Worm (Caenorhabditis elegans): ENCODE results near the gene R12B2.8.

The R12B2.8 gene

DNA sequence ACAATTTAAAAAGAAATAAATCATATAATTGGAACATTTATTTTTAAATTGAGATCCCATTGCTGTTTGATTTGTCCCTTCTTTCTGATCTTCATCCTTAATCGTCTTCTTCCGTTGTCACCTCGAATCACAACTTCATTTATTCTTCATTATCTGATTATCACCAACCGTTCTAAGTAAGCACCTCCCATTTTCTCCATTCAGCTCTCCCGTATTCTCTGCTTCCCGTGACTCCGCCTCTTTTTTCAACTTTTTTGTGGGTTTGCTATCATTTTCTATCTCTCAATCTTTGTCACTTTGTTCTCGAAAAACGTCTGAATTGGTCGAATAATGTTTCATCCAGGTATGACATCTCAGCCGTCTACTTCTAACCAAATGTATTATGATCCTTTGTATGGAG is 7.8 kb upstream of the R12B2.8 start, which contains the start of gene sma-4:
sma-4 (plus strand) TSS at position 301 of the 400 bp plus-strand sequence.
- TF ChIP-seq zag-1 (tag; optimal IDR thresholded peaks at IDR 0.05): no peak
- no peak for TF ChIP-seq egl-27 (tag; optimal IDR thresholded peaks at IDR 0.05)
- TF ChIP-seq nhr-28 (tag; optimal IDR thresholded peaks at IDR 0.05): no peak
- no peak for TF ChIP-seq unc-130 (GFP tag; optimal IDR thresholded peaks at IDR 0.05)
- TF ChIP-seq egl-43 (GFP tag; IDR thresholded peaks at IDR 0.05): no peak
- TF ChIP-seq fos-1 (tag; optimal IDR thresholded peaks at IDR 0.05): no peak
- no peak for TF ChIP-seq F37D6.2 (tag; optimal IDR thresholded peaks at IDR 0.05)
- no peak for TF ChIP-seq zip-11 (GFP tag; IDR thresholded peaks at IDR 0.05)
- TF ChIP-seq lir-3 (tag; optimal IDR thresholded peaks at IDR 0.05): no peak
- TF ChIP-seq hlh-11 (tag; optimal IDR thresholded peaks at IDR 0.05): no peak
- no peak for TF ChIP-seq Y105C5A.15 (GFP tag; IDR thresholded peaks at IDR 0.05)
- no peak for TF ChIP-seq nhr-237 (tag; optimal IDR thresholded peaks at IDR 0.05)
- TF ChIP-seq mdl-1 (tag; optimal IDR thresholded peaks at IDR 0.05): no peak
- no peak for TF ChIP-seq D1046.2 (GFP tag; IDR thresholded peaks at IDR 0.05)
- TF ChIP-seq ceh-28 (tag; optimal IDR thresholded peaks at IDR 0.05): no peak
- TF ChIP-seq saeg-2 (GFP tag; IDR thresholded peaks at IDR 0.05): no peak

DNA sequence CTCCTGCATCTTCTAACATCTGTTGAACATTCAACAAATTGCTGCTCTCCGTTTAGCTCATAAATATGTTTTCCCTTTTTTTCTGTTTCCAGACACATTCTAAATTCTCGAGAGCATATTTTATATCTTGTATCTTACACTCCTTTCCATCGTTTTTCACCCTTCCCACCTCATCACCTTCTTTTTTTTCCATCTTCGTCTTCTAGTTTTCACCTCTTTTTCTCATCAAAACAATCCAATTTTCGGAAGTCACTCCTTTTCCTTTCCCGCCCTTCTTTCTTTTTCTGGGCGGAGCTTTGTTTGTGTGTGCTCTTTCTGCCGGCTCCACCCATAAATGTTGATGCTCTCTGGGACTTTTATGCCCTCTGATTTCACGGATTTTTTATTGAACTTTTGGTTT is 901 bp upstream of the R12B2.8 start:
- TF ChIP-seq attf-4 (tag; optimal IDR thresholded peaks at IDR 0.05) (no peak), nhr-41 (GFP tag; IDR thresholded peaks at IDR 0.05) (no peak), zip-11 (GFP tag; IDR thresholded peaks at IDR 0.05) (no peak), ZK546.5 (tag; optimal IDR thresholded peaks at IDR 0.05) (no peak), snpc-1.2 (GFP tag; IDR thresholded peaks at IDR 0.05) (no peak), F44E2.7 (GFP tag; IDR thresholded peaks at IDR 0.05) (no peak), F10B5.3 (tag; optimal IDR thresholded peaks at IDR 0.05) (no peak), arid-1 (GFP tag; conservative IDR thresholded peaks at IDR 0.05) (no peak)

DNA sequence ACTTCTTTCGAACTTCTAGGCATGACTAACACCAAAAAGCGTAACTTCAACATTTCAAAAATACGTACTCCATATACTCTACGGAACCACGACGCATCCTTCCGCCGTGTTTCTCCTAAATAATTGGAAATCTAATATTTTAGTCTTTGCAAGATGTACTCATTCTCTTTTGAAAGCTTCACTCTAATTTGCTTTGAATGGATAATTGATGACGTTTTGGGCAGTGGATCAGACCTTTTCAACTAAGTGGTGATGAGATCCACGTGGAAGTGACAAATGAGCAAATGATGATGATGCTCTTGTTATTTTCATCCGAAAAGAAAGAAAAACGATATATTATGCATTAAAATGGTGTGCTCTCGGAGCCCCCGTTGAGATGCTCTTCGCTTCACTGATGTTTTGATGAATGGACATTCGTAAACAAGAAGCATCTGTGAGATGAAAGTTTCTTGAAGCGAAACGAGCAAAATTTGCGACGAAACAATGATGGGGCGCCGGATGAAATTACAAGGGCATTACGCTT is 794 bp downstream of the R12B2.8 start:
- TF ChIP-seq php-3 (GFP tag; IDR thresholded peaks at IDR 0.05) (no peak), unc-62 (GFP tag; optimal IDR thresholded peaks at IDR 0.05 in 1 of 2) (peak in 1 of 2 experiments; percentile 70), unc-62 (tag; optimal IDR thresholded peaks at IDR 0.05) (no peak)

DNA sequence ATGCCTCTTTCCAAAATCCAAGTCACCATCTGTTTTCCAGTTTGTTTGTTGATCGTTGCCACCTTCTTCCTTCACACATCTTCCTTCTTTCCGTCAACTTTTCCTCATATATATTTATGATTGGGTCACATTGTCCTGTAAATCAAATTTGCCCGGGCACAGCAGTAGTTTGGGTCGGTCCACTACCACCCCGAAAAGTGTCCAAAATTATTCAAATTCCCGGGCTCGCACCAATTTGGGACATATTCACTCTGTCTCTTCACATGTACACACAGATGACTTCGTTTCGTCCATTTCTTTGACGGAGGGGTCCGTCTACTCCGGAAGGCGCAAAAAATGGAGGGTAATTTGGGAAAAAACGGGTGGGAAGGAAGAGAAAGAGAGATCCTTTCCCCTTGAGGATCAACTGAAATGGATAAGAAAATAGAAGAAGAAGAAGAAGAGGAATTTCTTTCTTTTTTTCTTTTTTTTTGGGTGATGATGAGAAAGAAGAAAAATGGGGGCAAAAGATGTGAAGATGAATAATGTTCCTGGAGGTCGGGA is 3.2 kb downstream of the R12B2.8 start:
- TF ChIP-seq saeg-2 (GFP tag; IDR thresholded peaks at IDR 0.05) (no peak), daf-12 (tag; optimal IDR thresholded peaks at IDR 0.05) (no peak), mes-2 (tag; optimal IDR thresholded peaks at IDR 0.05; ENCODE audit: poor library complexity, severe bottlenecking) (peak; percentile 30), lsy-2 (tag; optimal IDR thresholded peaks at IDR 0.05) (peak in 1 of 2 experiments; percentile 24), dmd-8 (GFP tag; IDR thresholded peaks at IDR 0.05) (no peak), lin-39 (tag; optimal IDR thresholded peaks at IDR 0.05) (no peak), ceh-82 (tag; optimal IDR thresholded peaks at IDR 0.05) (no peak), ctbp-1 (GFP tag; IDR thresholded peaks at IDR 0.05) (peak; percentile 72), dpl-1 (GFP tag; optimal IDR thresholded peaks at IDR 0.05) (no peak), nhr-28 (tag; optimal IDR thresholded peaks at IDR 0.05) (no peak), ces-1 (GFP tag; optimal IDR thresholded peaks at IDR 0.05) (peak; percentile 64), unc-62 (GFP tag; optimal IDR thresholded peaks at IDR 0.05 in 1 of 2) (peak in 1 of 2 experiments; percentile 94), unc-62 (tag; optimal IDR thresholded peaks at IDR 0.05) (no peak), lin-13 (GFP tag; optimal IDR thresholded peaks at IDR 0.05) (no peak)

All from whole organism, L4 larva.